Worm (Caenorhabditis elegans): ENCODE measurements around the gene flr-1.
A peak's percentile ranks its signal among the peaks of the same experiment; 100 is the strongest.

Gene flr-1

ce11 chrX:13414974-13415373 lies 41.4 kb downstream of the flr-1 start (continued):
- TF ChIP-seq nhr-76 (tag; optimal IDR thresholded peaks at IDR 0.05) (no peak), unc-62 (GFP tag; optimal IDR thresholded peaks at IDR 0.05 in 1 of 2) (no peak), unc-62 (tag; optimal IDR thresholded peaks at IDR 0.05) (no peak), dve-1 (tag; optimal IDR thresholded peaks at IDR 0.05; ENCODE audit: insufficient read depth) (peak; percentile 35), daf-12 (tag; optimal IDR thresholded peaks at IDR 0.05) (no peak), jun-1 (tag; optimal IDR thresholded peaks at IDR 0.05) (no peak), mep-1 (tag; optimal IDR thresholded peaks at IDR 0.05) (no peak), hlh-30 (tag; optimal IDR thresholded peaks at IDR 0.05; ENCODE audit: insufficient read depth) (peak; percentile 25), Y5F2A.4 (GFP tag; optimal IDR thresholded peaks at IDR 0.05) (no peak), mdt-29 (GFP tag; IDR thresholded peaks at IDR 0.05) (0 out of 2 replicates have a peak, but pooled peaks have one; percentile 24), dmd-6 (GFP tag; IDR thresholded peaks at IDR 0.05) (peak; percentile 42), F44E2.7 (GFP tag; IDR thresholded peaks at IDR 0.05) (no peak), saeg-2 (GFP tag; IDR thresholded peaks at IDR 0.05) (no peak), lin-1 (GFP tag; IDR thresholded peaks at IDR 0.05) (peak; percentile 59; the same call in 1 of the 2 replicates), ctbp-1 (GFP tag; IDR thresholded peaks at IDR 0.05) (no peak), attf-4 (tag; optimal IDR thresholded peaks at IDR 0.05) (no peak), madf-5 (GFP tag; IDR thresholded peaks at IDR 0.05) (peak in 1 of 2 experiments; percentile 74; a peak in 1 of 4 replicates), F26F4.8 (GFP tag; conservative IDR thresholded peaks at IDR 0.05) (no peak)

ce11 chrX:13412307-13412706 lies 44.0 kb downstream of the flr-1 start:
- TF ChIP-seq ceh-62 (tag; optimal IDR thresholded peaks at IDR 0.05): no peak
- no peak for TF ChIP-seq ceh-44 (GFP tag; IDR thresholded peaks at IDR 0.05)
- TF ChIP-seq duxl-1 (tag; optimal IDR thresholded peaks at IDR 0.05; ENCODE audit: poor library complexity): no peak
- peak; percentile 19; the same call in 1 of the 2 replicates for TF ChIP-seq dmd-6 (GFP tag; IDR thresholded peaks at IDR 0.05)
- no peak for TF ChIP-seq rbr-2 (tag; optimal IDR thresholded peaks at IDR 0.05)
- TF ChIP-seq tra-1 (GFP tag; IDR thresholded peaks at IDR 0.05): no peak
- TF ChIP-seq nhr-28 (tag; optimal IDR thresholded peaks at IDR 0.05): peak; percentile 86
- peak; percentile 18 for TF ChIP-seq dve-1 (tag; optimal IDR thresholded peaks at IDR 0.05; ENCODE audit: insufficient read depth)
- no peak for TF ChIP-seq daf-16 (GFP tag; optimal IDR thresholded peaks at IDR 0.05)
- TF ChIP-seq daf-16 (tag; optimal IDR thresholded peaks at IDR 0.05): peak; percentile 40
- TF ChIP-seq lin-13 (GFP tag; optimal IDR thresholded peaks at IDR 0.05): no peak
- peak; percentile 66 for TF ChIP-seq pqm-1 (tag; optimal IDR thresholded peaks at IDR 0.05)
- no peak for TF ChIP-seq nhr-11 (tag; optimal IDR thresholded peaks at IDR 0.05)
- no peak for TF ChIP-seq spr-1 (tag; optimal IDR thresholded peaks at IDR 0.05)
- TF ChIP-seq fkh-10 (GFP tag; optimal IDR thresholded peaks at IDR 0.05): no peak
- no peak for TF ChIP-seq Y48G9A.11 (GFP tag; IDR thresholded peaks at IDR 0.05)
- no peak for TF ChIP-seq unc-62 (GFP tag; optimal IDR thresholded peaks at IDR 0.05 in 1 of 2)
- TF ChIP-seq unc-62 (tag; optimal IDR thresholded peaks at IDR 0.05): no peak
- no peak for TF ChIP-seq gei-8 (GFP tag; optimal IDR thresholded peaks at IDR 0.05)

ce11 chrX:13411306-13411705 lies 45.0 kb downstream of the flr-1 start:
- TF ChIP-seq nhr-28 (tag; optimal IDR thresholded peaks at IDR 0.05) (peak; percentile 67), dve-1 (tag; optimal IDR thresholded peaks at IDR 0.05; ENCODE audit: insufficient read depth) (peak; percentile 5), tag-97 (GFP tag; IDR thresholded peaks at IDR 0.05) (no peak), nhr-6 (tag; optimal IDR thresholded peaks at IDR 0.05) (no peak), madf-5 (GFP tag; IDR thresholded peaks at IDR 0.05) (no peak)

- no peak for TF ChIP-seq unc-130 (GFP tag; optimal IDR thresholded peaks at IDR 0.05)
- no peak for TF ChIP-seq fkh-10 (GFP tag; optimal IDR thresholded peaks at IDR 0.05)
- TF ChIP-seq nhr-28 (tag; optimal IDR thresholded peaks at IDR 0.05): peak; percentile 78
- TF ChIP-seq mep-1 (tag; optimal IDR thresholded peaks at IDR 0.05): no peak
- no peak for TF ChIP-seq arid-1 (GFP tag; conservative IDR thresholded peaks at IDR 0.05)
- no peak for TF ChIP-seq set-16 (GFP tag; IDR thresholded peaks at IDR 0.05)
- TF ChIP-seq dve-1 (tag; optimal IDR thresholded peaks at IDR 0.05; ENCODE audit: insufficient read depth): peak; percentile 15
- TF ChIP-seq snpc-4 (tag; optimal IDR thresholded peaks at IDR 0.05): no peak
- no peak for TF ChIP-seq nhr-10 (tag; optimal IDR thresholded peaks at IDR 0.05)
- no peak for TF ChIP-seq daf-8 (GFP tag; IDR thresholded peaks at IDR 0.05)
- no peak for TF ChIP-seq dpl-1 (GFP tag; optimal IDR thresholded peaks at IDR 0.05)
- TF ChIP-seq jun-1 (tag; optimal IDR thresholded peaks at IDR 0.05): no peak
- peak; percentile 18 for TF ChIP-seq hlh-11 (tag; optimal IDR thresholded peaks at IDR 0.05)
- no peak for TF ChIP-seq T20F7.1 (GFP tag; optimal IDR thresholded peaks at IDR 0.05)
- TF ChIP-seq daf-16 (GFP tag; optimal IDR thresholded peaks at IDR 0.05): no peak
- TF ChIP-seq daf-16 (tag; optimal IDR thresholded peaks at IDR 0.05): peak; percentile 36
- TF ChIP-seq pha-4 (GFP tag; IDR thresholded peaks at IDR 0.05): no peak
- TF ChIP-seq pha-4 (tag; optimal IDR thresholded peaks at IDR 0.05): no peak
- TF ChIP-seq mes-2 (tag; optimal IDR thresholded peaks at IDR 0.05; ENCODE audit: poor library complexity, severe bottlenecking): no peak
These were observed 46.8 kb downstream of the flr-1 start, which contains the start of the genes cyp-13B1 and C29F7.1 for ce11 chrX:13409543-13409942. Gene cyp-13B1, minus strand, starts transcription at chrX:13409643. Gene C29F7.1, plus strand, starts transcription at chrX:13409936.
